Worm (Caenorhabditis elegans): Measurements from ENCODE around the gene ZK856.11.

- peak; percentile 29 for TF ChIP-seq ama-1 (optimal IDR thresholded peaks at IDR 0.05)
- no peak for TF ChIP-seq lin-13 (GFP tag; optimal IDR thresholded peaks at IDR 0.05)
- TF ChIP-seq dmd-4 (tag; optimal IDR thresholded peaks at IDR 0.05), result no peak
- no peak for TF ChIP-seq nhr-77 (tag; optimal IDR thresholded peaks at IDR 0.05)
- no peak for TF ChIP-seq Y55F3AM.14 (GFP tag; optimal IDR thresholded peaks at IDR 0.05)
These were observed 33.9 kb upstream of the ZK856.11 start, which contains the start of gene fubl-1 for ce11 chrV:10238665-10239064.

Data from whole organism, L2 larva.